In the genomic region with DNA sequence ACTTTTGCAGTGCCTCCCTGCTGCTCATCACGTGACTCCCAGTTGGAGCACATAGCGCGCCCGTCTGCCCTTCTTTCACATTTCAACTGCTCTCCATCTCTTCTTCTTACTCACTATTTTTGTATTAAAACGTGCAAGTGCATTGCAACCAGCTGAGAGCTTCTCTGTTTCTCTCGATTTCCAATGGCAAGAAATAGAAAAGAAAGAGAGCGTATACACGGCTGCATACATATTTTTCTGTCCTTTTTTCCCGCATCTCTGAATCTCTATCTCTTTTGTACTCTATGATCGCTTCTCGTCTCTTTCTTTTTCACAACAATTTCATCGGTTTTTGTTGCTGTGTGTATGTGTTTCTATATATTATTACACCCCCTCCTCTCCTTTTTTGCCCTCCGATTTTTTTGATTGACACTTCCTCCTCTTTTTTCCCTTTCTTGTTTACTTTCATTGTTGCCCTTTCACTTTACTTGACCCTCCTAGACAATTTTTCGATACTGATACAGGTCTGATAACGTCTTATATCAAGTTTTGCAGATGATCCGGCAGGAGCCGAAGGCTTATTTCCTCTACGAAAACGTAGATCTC, we compare ENCODE assay signal across 4 worm cellular contexts.
A peak's percentile ranks its signal among the peaks of the same experiment; 100 is the strongest.
TF ChIP-seq lines count a peak whose summit lies in the region.

A gene (plus strand): TSS at position 535 of the 585 bp plus-strand sequence.

TF ChIP-seq in whole organism, L2 larva, 48 proteins besides CTCF, POLR2A, EP300 and RAD21 (continues in another document):
- TF ChIP-seq Y55F3AM.14 (GFP tag; optimal IDR thresholded peaks at IDR 0.05; lab: Kevin White, UChicago) = peak; percentile 94
- no peak for TF ChIP-seq aly-2 (tag; optimal IDR thresholded peaks at IDR 0.05; lab: Kevin White, UChicago)
- peak; percentile 94 for TF ChIP-seq fos-1 (tag; optimal IDR thresholded peaks at IDR 0.05; lab: Kevin White, UChicago)
- TF ChIP-seq nhr-12 (tag; optimal IDR thresholded peaks at IDR 0.05; lab: Kevin White, UChicago) = no peak
- TF ChIP-seq lsy-2 (tag; optimal IDR thresholded peaks at IDR 0.05; lab: Kevin White, UChicago) = peak; percentile 33 to 84
- peak; percentile 96 for TF ChIP-seq unc-55 (GFP tag; optimal IDR thresholded peaks at IDR 0.05; lab: Kevin White, UChicago)
- TF ChIP-seq lin-39 (tag; optimal IDR thresholded peaks at IDR 0.05; lab: Kevin White, UChicago) = no peak
- peak; percentile 89 for TF ChIP-seq nhr-129 (tag; optimal IDR thresholded peaks at IDR 0.05; lab: Kevin White, UChicago)
- no peak for TF ChIP-seq peb-1 (tag; optimal IDR thresholded peaks at IDR 0.05; lab: Kevin White, UChicago)
- no peak for TF ChIP-seq ama-1 (optimal IDR thresholded peaks at IDR 0.05; lab: Kevin White, UChicago)
- no peak for TF ChIP-seq nhr-23 (tag; optimal IDR thresholded peaks at IDR 0.05; lab: Kevin White, UChicago)
- TF ChIP-seq sma-3 (GFP tag; optimal IDR thresholded peaks at IDR 0.05; lab: Kevin White, UChicago) = peak; percentile 29
- no peak for TF ChIP-seq alr-1 (tag; optimal IDR thresholded peaks at IDR 0.05; lab: Kevin White, UChicago)
- no peak for TF ChIP-seq nhr-25 (tag; optimal IDR thresholded peaks at IDR 0.05; lab: Kevin White, UChicago)
- no peak for TF ChIP-seq ztf-11 (tag; optimal IDR thresholded peaks at IDR 0.05; lab: Kevin White, UChicago)
- peak; percentile 4 for TF ChIP-seq lin-11 (tag; optimal IDR thresholded peaks at IDR 0.05; lab: Kevin White, UChicago)
- no peak for TF ChIP-seq nhr-77 (tag; optimal IDR thresholded peaks at IDR 0.05; lab: Kevin White, UChicago)
- peak; percentile 83 for TF ChIP-seq crh-2 (tag; optimal IDR thresholded peaks at IDR 0.05; lab: Kevin White, UChicago)
- no peak for TF ChIP-seq R02D3.7 (tag; optimal IDR thresholded peaks at IDR 0.05; lab: Kevin White, UChicago)
- no peak for TF ChIP-seq nhr-21 (tag; optimal IDR thresholded peaks at IDR 0.05; lab: Kevin White, UChicago)
- TF ChIP-seq blmp-1 (tag; optimal IDR thresholded peaks at IDR 0.05; lab: Kevin White, UChicago; ENCODE audit: insufficient read depth) = peak; percentile 92
- TF ChIP-seq ceh-82 (tag; optimal IDR thresholded peaks at IDR 0.05; lab: Kevin White, UChicago) = no peak

TF ChIP-seq in whole organism, L4 larva, 104 proteins besides CTCF, POLR2A, EP300 and RAD21 (continues in another document):
- TF ChIP-seq ceh-44 (GFP tag; IDR thresholded peaks at IDR 0.05; lab: Robert Waterston, UW) = no peak
- TF ChIP-seq sdz-12 (GFP tag; optimal IDR thresholded peaks at IDR 0.05; lab: Kevin White, UChicago) = no peak
- no peak for TF ChIP-seq Y105C5A.15 (GFP tag; IDR thresholded peaks at IDR 0.05; lab: Robert Waterston, UW)
- TF ChIP-seq nhr-111 (GFP tag; optimal IDR thresholded peaks at IDR 0.05; lab: Kevin White, UChicago) = no peak
- TF ChIP-seq ceh-62 (tag; optimal IDR thresholded peaks at IDR 0.05; lab: Kevin White, UChicago) = no peak
- no peak for TF ChIP-seq dmd-8 (GFP tag; IDR thresholded peaks at IDR 0.05; lab: Robert Waterston, UW)
- no peak for TF ChIP-seq snpc-1.2 (GFP tag; IDR thresholded peaks at IDR 0.05; lab: Robert Waterston, UW)
- no peak for TF ChIP-seq php-3 (GFP tag; IDR thresholded peaks at IDR 0.05; lab: Robert Waterston, UW)
- no peak for TF ChIP-seq spr-1 (tag; optimal IDR thresholded peaks at IDR 0.05; lab: Kevin White, UChicago)
- peak; percentile 58 for TF ChIP-seq nhr-11 (tag; optimal IDR thresholded peaks at IDR 0.05; lab: Kevin White, UChicago)
- no peak for TF ChIP-seq attf-4 (tag; optimal IDR thresholded peaks at IDR 0.05; lab: Kevin White, UChicago)
- peak; percentile 83 for TF ChIP-seq ctbp-1 (GFP tag; IDR thresholded peaks at IDR 0.05; lab: Robert Waterston, UW)
- peak; percentile 74 for TF ChIP-seq T20F7.1 (GFP tag; optimal IDR thresholded peaks at IDR 0.05; lab: Kevin White, UChicago)
- TF ChIP-seq dpl-1 (GFP tag; optimal IDR thresholded peaks at IDR 0.05; lab: Kevin White, UChicago) = peak; percentile 39
- TF ChIP-seq nhr-25 (tag; optimal IDR thresholded peaks at IDR 0.05; lab: Kevin White, UChicago; ENCODE audit: borderline replicate concordance, insufficient read depth) = no peak
- TF ChIP-seq R02D3.7 (tag; optimal IDR thresholded peaks at IDR 0.05; lab: Kevin White, UChicago) = no peak
- TF ChIP-seq Y75B8A.6 (GFP tag; IDR thresholded peaks at IDR 0.05; lab: Robert Waterston, UW) = no peak
- no peak for TF ChIP-seq zip-11 (GFP tag; IDR thresholded peaks at IDR 0.05; lab: Robert Waterston, UW)
- no peak for TF ChIP-seq snpc-4 (tag; optimal IDR thresholded peaks at IDR 0.05; lab: Kevin White, UChicago)
- TF ChIP-seq Y5F2A.4 (GFP tag; optimal IDR thresholded peaks at IDR 0.05; lab: Kevin White, UChicago) = no peak
- no peak for TF ChIP-seq F26F4.8 (GFP tag; conservative IDR thresholded peaks at IDR 0.05; lab: Robert Waterston, UW)
- TF ChIP-seq ztf-7 (tag; optimal IDR thresholded peaks at IDR 0.05; lab: Kevin White, UChicago) = no peak

TF ChIP-seq in whole organism, late embryonic, 69 proteins besides CTCF, POLR2A, EP300 and RAD21 (continues in another document):
- peak; percentile 70 for TF ChIP-seq dve-1 (tag; optimal IDR thresholded peaks at IDR 0.05; lab: Kevin White, UChicago)
- TF ChIP-seq ceh-19 (GFP tag; optimal IDR thresholded peaks at IDR 0.05; lab: Kevin White, UChicago) = peak; percentile 78
- TF ChIP-seq hlh-8 (tag; optimal IDR thresholded peaks at IDR 0.05; lab: Kevin White, UChicago) = peak; percentile 77
- peak; percentile 12 for TF ChIP-seq pqm-1 (tag; optimal IDR thresholded peaks at IDR 0.05; lab: Kevin White, UChicago)
- peak; percentile 31 for TF ChIP-seq C38D4.7 (GFP tag; optimal IDR thresholded peaks at IDR 0.05; lab: Kevin White, UChicago)
- no peak for TF ChIP-seq sox-2 (GFP tag; IDR thresholded peaks at IDR 0.05; lab: Robert Waterston, UW)
- TF ChIP-seq ceh-18 (tag; optimal IDR thresholded peaks at IDR 0.05; lab: Kevin White, UChicago) = peak; percentile 98
- TF ChIP-seq tbx-7 (tag; optimal IDR thresholded peaks at IDR 0.05; lab: Kevin White, UChicago) = no peak
- TF ChIP-seq K09A11.1 (tag; optimal IDR thresholded peaks at IDR 0.05; lab: Kevin White, UChicago; ENCODE audit: insufficient read depth) = peak; percentile 39
- TF ChIP-seq ceh-24 (tag; optimal IDR thresholded peaks at IDR 0.05; lab: Kevin White, UChicago) = no peak
- no peak for TF ChIP-seq odd-2 (tag; optimal IDR thresholded peaks at IDR 0.05; lab: Kevin White, UChicago)
- no peak for TF ChIP-seq dmd-4 (tag; optimal IDR thresholded peaks at IDR 0.05; lab: Kevin White, UChicago; ENCODE audit: borderline replicate concordance)
- peak; percentile 86 for TF ChIP-seq nfya-1 (tag; optimal IDR thresholded peaks at IDR 0.05; lab: Kevin White, UChicago)
- no peak for TF ChIP-seq pha-2 (tag; optimal IDR thresholded peaks at IDR 0.05; lab: Kevin White, UChicago)
- no peak for TF ChIP-seq lim-6 (tag; optimal IDR thresholded peaks at IDR 0.05; lab: Kevin White, UChicago)
- TF ChIP-seq Y22D7AL.16 (tag; optimal IDR thresholded peaks at IDR 0.05; lab: Kevin White, UChicago) = no peak
- no peak for TF ChIP-seq ceh-9 (tag; optimal IDR thresholded peaks at IDR 0.05; lab: Kevin White, UChicago)
- peak; percentile 40 for TF ChIP-seq elt-2 (tag; optimal IDR thresholded peaks at IDR 0.05; lab: Kevin White, UChicago)
- TF ChIP-seq pha-4 (tag; optimal IDR thresholded peaks at IDR 0.05; lab: Kevin White, UChicago) = no peak
- no peak for TF ChIP-seq K02D7.2 (tag; optimal IDR thresholded peaks at IDR 0.05; lab: Kevin White, UChicago)
- TF ChIP-seq nhr-11 (tag; optimal IDR thresholded peaks at IDR 0.05; lab: Kevin White, UChicago) = no peak
- peak; percentile 86 for TF ChIP-seq unc-42 (tag; optimal IDR thresholded peaks at IDR 0.05; lab: Kevin White, UChicago)
- TF ChIP-seq nhr-232 (tag; optimal IDR thresholded peaks at IDR 0.05; lab: Kevin White, UChicago) = no peak
- no peak for TF ChIP-seq che-1 (tag; optimal IDR thresholded peaks at IDR 0.05; lab: Kevin White, UChicago)

TF ChIP-seq in whole organism, mixed stage, embryonic, 35 proteins besides CTCF, POLR2A, EP300 and RAD21 (continues in another document):
- TF ChIP-seq cnd-1 (tag; optimal IDR thresholded peaks at IDR 0.05; lab: Kevin White, UChicago) (no peak), ces-1 (GFP tag; optimal IDR thresholded peaks at IDR 0.05; lab: Kevin White, UChicago) (peak; percentile 82), blmp-1 (tag; optimal IDR thresholded peaks at IDR 0.05; lab: Kevin White, UChicago) (peak; percentile 55), sem-2 (GFP tag; optimal IDR thresholded peaks at IDR 0.05; lab: Kevin White, UChicago) (no peak), mls-2 (tag; optimal IDR thresholded peaks at IDR 0.05; lab: Kevin White, UChicago) (peak; percentile 55), ceh-43 (GFP tag; optimal IDR thresholded peaks at IDR 0.05; lab: Kevin White, UChicago) (no peak), nhr-28 (tag; optimal IDR thresholded peaks at IDR 0.05; lab: Kevin White, UChicago) (no peak), nhr-76 (tag; optimal IDR thresholded peaks at IDR 0.05; lab: Kevin White, UChicago) (no peak), nhr-237 (tag; optimal IDR thresholded peaks at IDR 0.05; lab: Kevin White, UChicago) (peak; percentile 69), tbx-8 (GFP tag; optimal IDR thresholded peaks at IDR 0.05; lab: Kevin White, UChicago) (no peak), mep-1 (tag; optimal IDR thresholded peaks at IDR 0.05; lab: Kevin White, UChicago) (peak; percentile 43), unc-120 (tag; optimal IDR thresholded peaks at IDR 0.05; lab: Kevin White, UChicago; ENCODE audit: poor library complexity, severe bottlenecking) (peak; percentile 98), drap-1 (GFP tag; optimal IDR thresholded peaks at IDR 0.05; lab: Kevin White, UChicago) (peak; percentile 39), unc-62 (GFP tag; optimal IDR thresholded peaks at IDR 0.05; lab: Kevin White, UChicago) (peak; percentile 85), ztf-11 (tag; optimal IDR thresholded peaks at IDR 0.05; lab: Kevin White, UChicago) (no peak), hlh-1 (tag; optimal IDR thresholded peaks at IDR 0.05; lab: Kevin White, UChicago) (peak; percentile 85), elt-1 (tag; optimal IDR thresholded peaks at IDR 0.05; lab: Kevin White, UChicago; ENCODE audit: borderline replicate concordance, insufficient read depth) (no peak), lsy-2 (tag; optimal IDR thresholded peaks at IDR 0.05; lab: Kevin White, UChicago) (peak; percentile 42), elt-3 (tag; optimal IDR thresholded peaks at IDR 0.05; lab: Kevin White, UChicago) (no peak), pha-4 (tag; optimal IDR thresholded peaks at IDR 0.05; lab: Kevin White, UChicago) (peak; percentile 7), mab-5 (tag; optimal IDR thresholded peaks at IDR 0.05; lab: Kevin White, UChicago) (peak; percentile 2), M03D4.4 (tag; optimal IDR thresholded peaks at IDR 0.05; lab: Kevin White, UChicago) (no peak), sptf-1 (tag; optimal IDR thresholded peaks at IDR 0.05; lab: Kevin White, UChicago) (peak; percentile 28), snpc-4 (tag; optimal IDR thresholded peaks at IDR 0.05; lab: Kevin White, UChicago) (no peak), flh-1 (GFP tag; optimal IDR thresholded peaks at IDR 0.05; lab: Kevin White, UChicago) (no peak), lin-32 (GFP tag; optimal IDR thresholded peaks at IDR 0.05; lab: Kevin White, UChicago) (no peak), nhr-12 (tag; optimal IDR thresholded peaks at IDR 0.05; lab: Kevin White, UChicago) (no peak), ceh-39 (tag; optimal IDR thresholded peaks at IDR 0.05; lab: Kevin White, UChicago) (no peak)
